Worm (Caenorhabditis elegans): ENCODE data around the gene Y48G9A.6.

DNA sequence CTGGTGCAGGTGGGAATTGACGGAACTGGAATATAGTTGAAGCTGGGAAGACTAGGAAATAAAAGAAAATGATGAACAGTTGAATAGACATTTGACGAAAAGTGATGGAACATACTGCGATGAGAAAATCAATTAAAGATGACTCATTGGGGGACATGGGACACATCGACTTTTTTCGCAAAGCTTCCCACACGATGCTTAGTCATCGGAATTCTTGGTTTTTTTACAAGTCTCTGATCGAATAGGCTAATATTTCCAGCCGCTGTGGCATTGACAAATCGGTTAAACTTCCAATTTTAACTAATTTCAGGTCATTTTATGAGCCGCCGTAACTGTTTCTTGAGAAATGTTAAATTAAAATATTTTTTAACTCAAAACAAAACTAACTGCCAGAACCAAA, 49.4 kb upstream of the Y48G9A.6 start, which contains the start of gene Y39A3A.3:
- no peak for TF ChIP-seq lir-3 (tag; optimal IDR thresholded peaks at IDR 0.05)
- TF ChIP-seq skn-1 (tag; optimal IDR thresholded peaks at IDR 0.05), result no peak
- TF ChIP-seq saeg-2 (GFP tag; IDR thresholded peaks at IDR 0.05), result no peak
- no peak for TF ChIP-seq lin-15B (tag; optimal IDR thresholded peaks at IDR 0.05)
- TF ChIP-seq attf-4 (tag; optimal IDR thresholded peaks at IDR 0.05), result no peak
- TF ChIP-seq nhr-102 (tag; optimal IDR thresholded peaks at IDR 0.05), result no peak
- no peak for TF ChIP-seq Y105C5A.15 (GFP tag; IDR thresholded peaks at IDR 0.05)
- TF ChIP-seq aha-1 (tag), result no peak
- TF ChIP-seq dmd-9 (GFP tag; IDR thresholded peaks at IDR 0.05), result no peak
- TF ChIP-seq nhr-237 (tag; optimal IDR thresholded peaks at IDR 0.05), result no peak
- no peak for TF ChIP-seq F37D6.2 (tag; optimal IDR thresholded peaks at IDR 0.05)
- no peak for TF ChIP-seq lin-39 (tag; optimal IDR thresholded peaks at IDR 0.05)
- no peak for TF ChIP-seq nhr-28 (tag; optimal IDR thresholded peaks at IDR 0.05)
- TF ChIP-seq pqm-1 (tag; optimal IDR thresholded peaks at IDR 0.05), result no peak
